Fruit fly (Drosophila melanogaster) whole organism, embryonic: ENCODE results near the gene TwdlC.

Source experiments
- CG10209 ChIP-seq: fragments of 200-800 bp; sonication (Bioruptor generic); optimal IDR thresholded peaks from 3 replicates; lab custom pipeline; 2017; ENCODE audit warnings: missing biosample characterization, mild to moderate bottlenecking, missing genetic modification characterization, missing genetic modification reagents
- CG10274 ChIP-seq: fragments of 200-800 bp; sonication (Bioruptor generic); optimal IDR thresholded peaks from 3 replicates; lab custom pipeline; 2017; ENCODE audit warnings: missing biosample characterization, mild to moderate bottlenecking, missing genetic modification characterization
- CG10431 ChIP-seq: fragments of 200-800 bp; sonication (Bioruptor generic); optimal IDR thresholded peaks from 3 replicates; lab custom pipeline; 2018; ENCODE audit warnings: missing biosample characterization, mild to moderate bottlenecking, missing genetic modification characterization
- CG10543 ChIP-seq: fragments of 200-800 bp; sonication (Bioruptor generic); optimal IDR thresholded peaks from 3 replicates; lab custom pipeline; 2017; ENCODE audit warnings: missing biosample characterization, mild to moderate bottlenecking, missing genetic modification characterization, moderate library complexity
- CG10979 ChIP-seq: fragments of 200-800 bp; sonication (Bioruptor generic); optimal IDR thresholded peaks from 2 replicates; lab custom pipeline; 2018; ENCODE audit warnings: missing biosample characterization, mild to moderate bottlenecking, missing genetic modification characterization, moderate library complexity
- CG11504 ChIP-seq: fragments of 200-800 bp; sonication (Bioruptor generic); optimal IDR thresholded peaks from 3 replicates; lab custom pipeline; 2019; ENCODE audit warnings: missing biosample characterization, mild to moderate bottlenecking, missing genetic modification characterization, moderate library complexity
- CG16779 ChIP-seq: fragments of 200-800 bp; sonication (Bioruptor generic); IDR thresholded peaks from 2 replicates; pipeline ENCODE4 v1.3.6; 2022; ENCODE audit warnings: missing biosample characterization, missing genetic modification characterization
- CG16815 ChIP-seq: fragments of 200-800 bp; sonication (Bioruptor generic); optimal IDR thresholded peaks from 3 replicates; lab custom pipeline; 2017; ENCODE audit warnings: missing biosample characterization, mild to moderate bottlenecking, missing genetic modification characterization
- CG17186 ChIP-seq: fragments of 200-800 bp; sonication (Bioruptor generic); optimal IDR thresholded peaks from 3 replicates; lab custom pipeline; 2017; ENCODE audit warnings: missing biosample characterization, missing genetic modification reagents, missing genetic modification characterization
- CG17361 ChIP-seq: fragments of 200-800 bp; sonication (Bioruptor generic); IDR thresholded peaks from 3 replicates; pipeline ENCODE4 v1.3.6; 2022; ENCODE audit warnings: missing biosample characterization, missing genetic modification characterization
- CG17612 ChIP-seq: fragments of 200-800 bp; sonication (Bioruptor generic); IDR thresholded peaks from 2 replicates; pipeline ENCODE4 v1.3.6; 2022; ENCODE audit warnings: missing biosample characterization, missing genetic modification characterization
- CG1792 ChIP-seq: fragments of 200-800 bp; sonication (Bioruptor generic); optimal IDR thresholded peaks from 2 replicates; lab custom pipeline; 2016; ENCODE audit warnings: missing biosample characterization, missing genetic modification characterization
- CG2889 ChIP-seq: fragments of 200-800 bp; sonication (Bioruptor generic); IDR thresholded peaks from 3 replicates; pipeline ENCODE4 v1.3.6; 2022; ENCODE audit warnings: missing biosample characterization, missing genetic modification characterization
- CG30403 ChIP-seq: fragments of 200-800 bp; sonication (Bioruptor generic); optimal IDR thresholded peaks from 3 replicates; lab custom pipeline; 2016; ENCODE audit warnings: missing biosample characterization, missing genetic modification characterization
- CG3065 ChIP-seq: fragments of 200-800 bp; sonication (Bioruptor generic); optimal IDR thresholded peaks from 2 replicates; lab custom pipeline; 2016; ENCODE audit warnings: missing biosample characterization, missing genetic modification characterization
- CG34224 ChIP-seq: fragments of 200-800 bp; sonication (Bioruptor generic); IDR thresholded peaks from 3 replicates; pipeline ENCODE4 v1.3.6; 2022; ENCODE audit warnings: missing biosample characterization, missing genetic modification characterization; ENCODE audit not compliant: partially characterized antibody
- CG34422 ChIP-seq: fragments of 200-800 bp; sonication (Bioruptor generic); IDR thresholded peaks from 3 replicates; pipeline ENCODE4 v1.3.6; 2022; ENCODE audit warnings: missing biosample characterization, missing genetic modification characterization
- CG3726 ChIP-seq: fragments of 200-800 bp; sonication (Bioruptor generic); IDR thresholded peaks from 3 replicates; pipeline ENCODE4, ENCODE4 v1.3.6; 2022; ENCODE audit warnings: missing biosample characterization, missing genetic modification characterization
- CG42726 ChIP-seq: fragments of 200-800 bp; sonication (Bioruptor generic); IDR thresholded peaks from 2 replicates; pipeline ENCODE4 v1.3.6; 2022; ENCODE audit warnings: missing biosample characterization, missing genetic modification characterization; ENCODE audit not compliant: partially characterized antibody
- CG4282 ChIP-seq: fragments of 200-800 bp; sonication (Bioruptor generic); optimal IDR thresholded peaks from 2 replicates; lab custom pipeline; 2016; ENCODE audit warnings: missing biosample characterization, missing genetic modification characterization
- CG9876 ChIP-seq: fragments of 200-800 bp; sonication (Bioruptor generic); optimal IDR thresholded peaks from 2 replicates; lab custom pipeline; 2016; ENCODE audit warnings: missing biosample characterization, missing genetic modification characterization
- CoRest ChIP-seq: fragments of 200-800 bp; sonication (Bioruptor generic); optimal IDR thresholded peaks from 3 replicates; lab custom pipeline; 2018; ENCODE audit warnings: missing biosample characterization, mild to moderate bottlenecking, missing genetic modification characterization, moderate library complexity
- CrebB ChIP-seq: fragments of 200-800 bp; sonication (Bioruptor generic); optimal IDR thresholded peaks from 3 replicates; lab custom pipeline; 2018; ENCODE audit warnings: missing biosample characterization, mild to moderate bottlenecking, missing genetic modification characterization
- D19B ChIP-seq: fragments of 200-800 bp; sonication (Bioruptor generic); optimal IDR thresholded peaks from 2 replicates; lab custom pipeline; 2017; ENCODE audit warnings: missing biosample characterization, mild to moderate bottlenecking, missing genetic modification characterization
- Dek ChIP-seq: fragments of 200-800 bp; sonication (Bioruptor generic); optimal IDR thresholded peaks from 3 replicates; lab custom pipeline; 2019; ENCODE audit warnings: missing biosample characterization, mild to moderate bottlenecking, missing genetic modification characterization, moderate library complexity
- Ets97D ChIP-seq: fragments of 200-800 bp; sonication (Bioruptor generic); optimal IDR thresholded peaks from 3 replicates; lab custom pipeline; 2016; ENCODE audit warnings: missing biosample characterization, missing genetic modification characterization
- HHEX ChIP-seq: fragments of 200-800 bp; sonication (Bioruptor generic); optimal IDR thresholded peaks from 3 replicates; lab custom pipeline; 2017; ENCODE audit warnings: missing biosample characterization, mild to moderate bottlenecking, missing genetic modification characterization, missing genetic modification reagents
- Hand ChIP-seq: fragments of 200-800 bp; sonication (Bioruptor generic); optimal IDR thresholded peaks from 2 replicates; lab custom pipeline; 2017; ENCODE audit warnings: mild to moderate bottlenecking, missing biosample characterization, missing genetic modification reagents, missing genetic modification characterization
- Jarid2 ChIP-seq: fragments of 200-800 bp; sonication (Bioruptor generic); optimal IDR thresholded peaks from 3 replicates; lab custom pipeline; 2017; ENCODE audit warnings: mild to moderate bottlenecking, missing biosample characterization, missing genetic modification reagents, missing genetic modification characterization
- MBD-R2 ChIP-seq: fragments of 200-800 bp; sonication (Bioruptor generic); IDR thresholded peaks from 2 replicates; pipeline ENCODE4 v1.3.6; 2022; ENCODE audit warnings: missing biosample characterization, missing genetic modification characterization
- MTF-1 ChIP-seq: fragments of 200-800 bp; sonication (Bioruptor generic); optimal IDR thresholded peaks from 2 replicates; lab custom pipeline; 2018; ENCODE audit warnings: missing biosample characterization, mild to moderate bottlenecking, missing genetic modification characterization, borderline replicate concordance
- NFAT ChIP-seq: fragments of 200-800 bp; sonication (Bioruptor generic); IDR thresholded peaks from 2 replicates; pipeline ENCODE4 v1.3.6; 2022; ENCODE audit warnings: missing biosample characterization, missing genetic modification characterization
- Pdp1 ChIP-seq, 2 experiments: fragments of 200-800 bp; sonication (Bioruptor generic); optimal IDR thresholded peaks; 3 replicates each; lab custom pipeline; 2016; ENCODE audit warnings: missing biosample characterization in 2 of 2, missing genetic modification characterization in 2 of 2, mild to moderate bottlenecking in 1 of 2, moderate library complexity in 1 of 2
- YL-1 ChIP-seq: fragments of 200-800 bp; sonication (Bioruptor generic); optimal IDR thresholded peaks from 3 replicates; lab custom pipeline; 2017; ENCODE audit warnings: missing biosample characterization, mild to moderate bottlenecking, missing genetic modification characterization
- bcd ChIP-seq: fragments of 200-800 bp; sonication (Bioruptor generic); optimal IDR thresholded peaks from 2 replicates; lab custom pipeline; 2017; ENCODE audit warnings: missing biosample characterization, mild to moderate bottlenecking, missing genetic modification characterization
- bigmax ChIP-seq: fragments of 200-800 bp; sonication (Bioruptor generic); optimal IDR thresholded peaks from 2 replicates; lab custom pipeline; 2018; ENCODE audit warnings: missing biosample characterization, mild to moderate bottlenecking, missing genetic modification characterization
- br ChIP-seq: fragments of >200 bp; optimal IDR thresholded peaks from 2 replicates; lab custom pipeline; 2017
- chif ChIP-seq, 2 experiments: fragments of 200-800 bp; sonication (Bioruptor generic); optimal IDR thresholded peaks; 3 replicates each; lab custom pipeline; 2016; ENCODE audit warnings: missing biosample characterization in 2 of 2, missing genetic modification characterization in 2 of 2
- croc ChIP-seq: fragments of 200-800 bp; sonication (Bioruptor generic); conservative IDR thresholded peaks from 3 replicates; pipeline ENCODE4 v1.3.6; 2022; ENCODE audit warnings: missing biosample characterization, missing genetic modification characterization
- da ChIP-seq: fragments of 200-800 bp; sonication (Bioruptor generic); optimal IDR thresholded peaks from 2 replicates; lab custom pipeline; 2016; ENCODE audit warnings: missing biosample characterization, missing genetic modification characterization
- disco-r ChIP-seq: fragments of 200-800 bp; sonication (Bioruptor generic); optimal IDR thresholded peaks from 2 replicates; lab custom pipeline; 2016; ENCODE audit warnings: missing biosample characterization, missing genetic modification characterization
- gce ChIP-seq: fragments of 200-800 bp; sonication (Bioruptor generic); IDR thresholded peaks from 3 replicates; pipeline ENCODE4 v1.3.6; 2022; ENCODE audit warnings: missing biosample characterization, missing genetic modification characterization
- h ChIP-seq: fragments of >200 bp; optimal IDR thresholded peaks from 2 replicates; lab custom pipeline; 2017
- odd ChIP-seq: fragments of 200-800 bp; sonication (Bioruptor generic); optimal IDR thresholded peaks from 2 replicates; lab custom pipeline; 2017; ENCODE audit warnings: missing biosample characterization, mild to moderate bottlenecking, missing genetic modification characterization
- org-1 ChIP-seq: fragments of 200-800 bp; sonication (Bioruptor generic); optimal IDR thresholded peaks from 2 replicates; lab custom pipeline; 2017; ENCODE audit warnings: missing biosample characterization, missing genetic modification characterization
- otp ChIP-seq: fragments of 200-800 bp; sonication (Bioruptor generic); IDR thresholded peaks from 3 replicates; pipeline ENCODE4, ENCODE4 v1.3.6; 2022; ENCODE audit warnings: missing biosample characterization, missing genetic modification characterization
- run ChIP-seq: fragments of 200-800 bp; sonication (Bioruptor generic); optimal IDR thresholded peaks from 3 replicates; lab custom pipeline; 2018; ENCODE audit warnings: missing biosample characterization, mild to moderate bottlenecking, missing genetic modification characterization
- sd ChIP-seq: fragments of 200-800 bp; sonication (Bioruptor generic); optimal IDR thresholded peaks from 3 replicates; lab custom pipeline; 2018; ENCODE audit warnings: missing biosample characterization, mild to moderate bottlenecking, missing genetic modification characterization, moderate library complexity
- sug ChIP-seq: fragments of 200-800 bp; optimal IDR thresholded peaks from 2 replicates; lab custom pipeline; 2019; ENCODE audit warnings: missing biosample characterization, mild to moderate bottlenecking, missing genetic modification characterization, moderate library complexity
- yki ChIP-seq: fragments of >200 bp; optimal IDR thresholded peaks from 3 replicates; lab custom pipeline; 2018
- zen2 ChIP-seq: fragments of 200-800 bp; sonication (Bioruptor generic); IDR thresholded peaks from 3 replicates; pipeline ENCODE4 v1.3.6; 2022; ENCODE audit warnings: missing biosample characterization, missing genetic modification characterization; ENCODE audit not compliant: partially characterized antibody

Gene TwdlC

dm6 chr3R:26963747-26964174 lies 30.9 kb upstream of the TwdlC start (continued):
- TF ChIP-seq croc (GFP tag; lab: Robert Waterston, UW), result peak; percentile 43; the same call in 2 of the 3 replicates
- TF ChIP-seq org-1, result peak; percentile 50
- peak; percentile 61 for TF ChIP-seq CG9876 (GFP tag; lab: Kevin White, UChicago)
- peak; percentile 41 to 82 for TF ChIP-seq Pdp1 (GFP tag; optimal IDR thresholded peaks at IDR 0.05; lab: Kevin White, UChicago)
- peak; percentile 42; the same call in 1 of the 2 replicates for TF ChIP-seq NFAT
- TF ChIP-seq sug (tag; lab: Kevin White, UChicago), result peak; percentile 40
- peak; percentile 29 for TF ChIP-seq run (tag; lab: Kevin White, UChicago)
- no peak for TF ChIP-seq CG4282 (GFP tag; lab: Kevin White, UChicago)
- peak; percentile 43 for TF ChIP-seq Hand (GFP tag; lab: Kevin White, UChicago)
- TF ChIP-seq CG10543, result peak; percentile 48
- no peak for TF ChIP-seq sd (tag; lab: Kevin White, UChicago)
- TF ChIP-seq CG10209 (GFP tag; lab: Kevin White, UChicago), result peak; percentile 35
- TF ChIP-seq CG30403 (GFP tag; lab: Kevin White, UChicago), result peak; percentile 62
- TF ChIP-seq odd (GFP tag; lab: Kevin White, UChicago), result no peak
- no peak for TF ChIP-seq h (lab: Kevin White, UChicago)
- TF ChIP-seq CG3065, result no peak
- TF ChIP-seq CG10979 (tag; lab: Kevin White, UChicago), result peak; percentile 50
- TF ChIP-seq CrebB (tag; lab: Kevin White, UChicago), result no peak
- no peak for TF ChIP-seq CG3726
- no peak for TF ChIP-seq CG34224 (GFP tag; lab: Robert Waterston, UW)
- 0 out of 2 replicates have a peak, but pooled peaks have one; percentile 19 for TF ChIP-seq CG16779
- peak; percentile 55 for TF ChIP-seq Ets97D (GFP tag; lab: Kevin White, UChicago)
- no peak for TF ChIP-seq CG42726 (GFP tag; lab: Robert Waterston, UW)
- no peak for TF ChIP-seq YL-1 (GFP tag; lab: Kevin White, UChicago)
- peak; percentile 5 for TF ChIP-seq CG10274 (GFP tag; lab: Kevin White, UChicago)
- TF ChIP-seq chif (GFP tag; optimal IDR thresholded peaks at IDR 0.05; lab: Kevin White, UChicago), result no peak
- no peak for TF ChIP-seq br (lab: Kevin White, UChicago)
- TF ChIP-seq CG17186, result no peak
- no peak; the same call in 2 of the 3 replicates for TF ChIP-seq gce (GFP tag; lab: Robert Waterston, UW)
- TF ChIP-seq CoRest, result peak; percentile 53
- TF ChIP-seq CG17612 (GFP tag; lab: Robert Waterston, UW), result no peak
- no peak for TF ChIP-seq otp (GFP tag; lab: Robert Waterston, UW)
- no peak for TF ChIP-seq CG2889 (GFP tag; lab: Robert Waterston, UW)
- TF ChIP-seq bcd (GFP tag; lab: Kevin White, UChicago), result peak; percentile 76
- TF ChIP-seq yki, result no peak
- TF ChIP-seq CG34422 (GFP tag; lab: Robert Waterston, UW), result no peak
- TF ChIP-seq HHEX (GFP tag; lab: Kevin White, UChicago), result peak; percentile 58
- TF ChIP-seq CG11504 (tag; lab: Kevin White, UChicago), result peak; percentile 86
- no peak for TF ChIP-seq CG10431 (GFP tag; lab: Kevin White, UChicago)
- TF ChIP-seq CG17361, result peak; percentile 84
- peak; percentile 24 for TF ChIP-seq CG16815 (GFP tag; lab: Kevin White, UChicago)
- no peak for TF ChIP-seq bigmax
- TF ChIP-seq MBD-R2 (GFP tag; lab: Robert Waterston, UW), result peak; percentile 42; the same call in 1 of the 2 replicates
- no peak for TF ChIP-seq disco-r
- no peak for TF ChIP-seq Dek (tag; lab: Kevin White, UChicago)
- peak; percentile 75 for TF ChIP-seq MTF-1 (GFP tag; lab: Kevin White, UChicago)
- TF ChIP-seq D19B (GFP tag; lab: Kevin White, UChicago), result peak; percentile 39
- no peak for TF ChIP-seq zen2 (GFP tag; lab: Robert Waterston, UW)
- TF ChIP-seq Jarid2 (GFP tag; lab: Kevin White, UChicago), result peak; percentile 16
- peak; percentile 69 for TF ChIP-seq CG1792 (GFP tag; lab: Kevin White, UChicago)
- TF ChIP-seq da, result no peak
